Worm (Caenorhabditis elegans) whole organism, L3 larva: ENCODE measurements around the gene F55C9.5.
A peak's percentile ranks its signal among the peaks of the same experiment; 100 is the strongest.
"Not testable (repeated sequence)": the region's sequence is repeated elsewhere in the genome, so short reads cannot be mapped to it uniquely, and the experiment has no call there.

ENCODE experiments used
- R02D3.7 ChIP-seq: fragments of 150-350 bp; optimal IDR thresholded peaks from 2 replicates; lab custom pipeline; 2014; ENCODE audit warnings: missing biosample characterization, missing genetic modification characterization
- ZK546.5 ChIP-seq: sonication (generic microtip); optimal IDR thresholded peaks from 2 replicates; lab custom pipeline; 2017; ENCODE audit warnings: missing biosample characterization, missing genetic modification characterization
- aly-2 ChIP-seq: fragments of 150-350 bp; optimal IDR thresholded peaks from 2 replicates; lab custom pipeline; 2014; ENCODE audit warnings: missing biosample characterization, missing genetic modification characterization
- ceh-28 ChIP-seq: fragments of 150-350 bp; optimal IDR thresholded peaks from 2 replicates; lab custom pipeline; 2014; ENCODE audit warnings: missing biosample characterization, missing genetic modification reagents, missing genetic modification characterization
- ceh-9 ChIP-seq: sonication (generic microtip); optimal IDR thresholded peaks from 2 replicates; lab custom pipeline; 2018; ENCODE audit warnings: missing biosample characterization, missing genetic modification characterization
- egl-27 ChIP-seq: sonication (generic microtip); optimal IDR thresholded peaks from 4 replicates; lab custom pipeline; 2017; ENCODE audit warnings: missing biosample characterization, missing genetic modification reagents, missing genetic modification characterization
- egl-5 ChIP-seq: fragments of 150-350 bp; optimal IDR thresholded peaks from 2 replicates; lab custom pipeline; 2017; ENCODE audit warnings: missing biosample characterization, missing genetic modification reagents, missing genetic modification characterization, inconsistent platforms
- elt-1 ChIP-seq: fragments of 150-350 bp; optimal IDR thresholded peaks from 2 replicates; lab custom pipeline; 2014; ENCODE audit warnings: missing biosample characterization, missing genetic modification characterization
- elt-2 ChIP-seq: sonication (generic microtip); optimal IDR thresholded peaks from 2 replicates; lab custom pipeline; 2016; ENCODE audit warnings: missing genetic modification reagents, mild to moderate bottlenecking, missing genetic modification characterization, missing compliant biosample characterization
- eor-1 ChIP-seq, 2 experiments: fragments of 150-350 bp; optimal IDR thresholded peaks; 2 replicates each; lab custom pipeline; 2014 to 2018; ENCODE audit warnings: missing biosample characterization in 2 of 2, missing genetic modification characterization in 2 of 2
- fkh-10 ChIP-seq: sonication (generic microtip); optimal IDR thresholded peaks from 2 replicates; lab custom pipeline; 2017; ENCODE audit warnings: missing biosample characterization, missing genetic modification reagents, missing genetic modification characterization
- fkh-2 ChIP-seq: fragments of 150-350 bp; optimal IDR thresholded peaks from 2 replicates; lab custom pipeline; 2014; ENCODE audit warnings: missing biosample characterization, missing genetic modification reagents, missing genetic modification characterization
- hmg-11 ChIP-seq: sonication (generic microtip); optimal IDR thresholded peaks from 2 replicates; lab custom pipeline; 2016; ENCODE audit warnings: missing genetic modification characterization, missing compliant biosample characterization
- jun-1 ChIP-seq: fragments of 150-350 bp; optimal IDR thresholded peaks from 2 replicates; lab custom pipeline; 2014; ENCODE audit warnings: missing biosample characterization, missing genetic modification reagents, missing genetic modification characterization
- lin-15B ChIP-seq: fragments of 150-350 bp; optimal IDR thresholded peaks from 2 replicates; lab custom pipeline; 2014; ENCODE audit warnings: missing biosample characterization, missing genetic modification characterization
- lin-39 ChIP-seq: fragments of 150-350 bp; optimal IDR thresholded peaks from 2 replicates; lab custom pipeline; 2018; ENCODE audit warnings: missing biosample characterization, missing genetic modification reagents, missing genetic modification characterization
- mml-1 ChIP-seq: fragments of 150-350 bp; sonication (generic microtip); optimal IDR thresholded peaks from 3 replicates; lab custom pipeline; 2014; ENCODE audit warnings: missing biosample characterization, missing genetic modification characterization
- nfya-1 ChIP-seq: sonication (generic microtip); optimal IDR thresholded peaks from 2 replicates; lab custom pipeline; 2017; ENCODE audit warnings: missing genetic modification characterization, mild to moderate bottlenecking, missing compliant biosample characterization, antibody characterized with exemption, moderate library complexity; ENCODE audit not compliant: insufficient read depth
- nhr-12 ChIP-seq: fragments of 150-350 bp; optimal IDR thresholded peaks from 2 replicates; lab custom pipeline; 2014; ENCODE audit warnings: missing biosample characterization, missing genetic modification characterization
- nhr-25 ChIP-seq: sonication (generic microtip); optimal IDR thresholded peaks from 2 replicates; lab custom pipeline; 2017; ENCODE audit warnings: missing biosample characterization, missing genetic modification characterization
- nhr-28 ChIP-seq: fragments of 150-350 bp; optimal IDR thresholded peaks from 2 replicates; lab custom pipeline; 2014; ENCODE audit warnings: missing biosample characterization, missing genetic modification characterization
- nhr-43 ChIP-seq: sonication (generic microtip); optimal IDR thresholded peaks from 2 replicates; lab custom pipeline; 2016; ENCODE audit warnings: mild to moderate bottlenecking, missing genetic modification characterization, missing compliant biosample characterization; ENCODE audit not compliant: poor library complexity, severe bottlenecking
- nhr-67 ChIP-seq: fragments of 150-350 bp; optimal IDR thresholded peaks from 2 replicates; lab custom pipeline; 2014; ENCODE audit warnings: missing biosample characterization, missing genetic modification characterization
- nhr-76 ChIP-seq: fragments of 150-350 bp; sonication (generic microtip); optimal IDR thresholded peaks from 5 replicates; lab custom pipeline; 2014; ENCODE audit warnings: missing biosample characterization, missing genetic modification characterization
- nhr-77 ChIP-seq: fragments of 150-350 bp; optimal IDR thresholded peaks from 2 replicates; lab custom pipeline; 2014; ENCODE audit warnings: missing biosample characterization, missing genetic modification characterization
- pha-4 ChIP-seq: fragments of 150-350 bp; optimal IDR thresholded peaks from 2 replicates; lab custom pipeline; 2014; ENCODE audit warnings: missing biosample characterization, missing genetic modification reagents, missing genetic modification characterization
- pqm-1 ChIP-seq: fragments of 150-350 bp; optimal IDR thresholded peaks from 2 replicates; lab custom pipeline; 2017; ENCODE audit warnings: missing biosample characterization, missing genetic modification characterization, inconsistent platforms
- sea-2 ChIP-seq: fragments of 150-350 bp; sonication (generic microtip); optimal IDR thresholded peaks from 4 replicates; lab custom pipeline; 2014; ENCODE audit warnings: missing biosample characterization, missing genetic modification reagents, missing genetic modification characterization
- snpc-4 ChIP-seq: fragments of 150-350 bp; optimal IDR thresholded peaks from 2 replicates; lab custom pipeline; 2014; ENCODE audit warnings: missing biosample characterization, missing genetic modification characterization
- tbx-2 ChIP-seq: sonication (generic microtip); optimal IDR thresholded peaks from 2 replicates; lab custom pipeline; 2016; ENCODE audit warnings: mild to moderate bottlenecking, missing genetic modification characterization, missing compliant biosample characterization
- unc-62 ChIP-seq: fragments of 150-350 bp; sonication (generic microtip); optimal IDR thresholded peaks from 4 replicates; lab custom pipeline; 2014; ENCODE audit warnings: missing biosample characterization, missing genetic modification reagents, missing genetic modification characterization
- ztf-11 ChIP-seq: fragments of 150-350 bp; optimal IDR thresholded peaks from 2 replicates; lab custom pipeline; 2014; ENCODE audit warnings: missing biosample characterization, missing genetic modification characterization

The F55C9.5 gene

DNA sequence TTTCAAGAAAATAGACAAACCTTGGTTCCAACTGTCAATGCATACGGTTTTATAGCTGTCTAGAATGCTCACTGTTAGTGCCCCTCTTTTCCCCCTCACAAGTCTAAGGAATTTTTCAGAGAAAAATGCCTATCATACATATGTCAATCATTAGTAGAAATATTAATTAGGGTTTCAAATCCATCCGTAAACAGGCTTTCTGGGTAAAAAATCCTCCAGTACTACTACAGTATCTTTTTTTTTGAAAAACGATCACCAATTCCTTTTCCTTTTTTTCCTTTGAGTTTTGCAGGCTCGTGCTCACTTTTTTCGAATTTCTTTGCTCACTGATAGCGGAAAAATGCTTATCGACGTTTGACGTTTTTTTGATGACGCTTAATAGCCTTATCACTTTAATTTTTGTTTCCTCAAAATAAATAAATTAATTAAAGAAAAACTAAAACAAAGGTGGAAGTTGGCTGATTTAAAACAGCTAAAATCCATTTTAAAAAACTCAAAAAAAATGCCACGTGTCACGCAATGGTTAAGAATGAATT lies 26.6 kb upstream of the F55C9.5 start, which contains the start of gene C43D7.7:
C43D7.7 (minus strand) TSS at position 51 of the 536 bp plus-strand sequence.
- TF ChIP-seq elt-2 (tag; lab: Kevin White, UChicago) (peak; percentile 58), nhr-43 (tag; lab: Kevin White, UChicago) (no peak)
- TF ChIP-seq, all 47 proteins: peak for 1

DNA sequence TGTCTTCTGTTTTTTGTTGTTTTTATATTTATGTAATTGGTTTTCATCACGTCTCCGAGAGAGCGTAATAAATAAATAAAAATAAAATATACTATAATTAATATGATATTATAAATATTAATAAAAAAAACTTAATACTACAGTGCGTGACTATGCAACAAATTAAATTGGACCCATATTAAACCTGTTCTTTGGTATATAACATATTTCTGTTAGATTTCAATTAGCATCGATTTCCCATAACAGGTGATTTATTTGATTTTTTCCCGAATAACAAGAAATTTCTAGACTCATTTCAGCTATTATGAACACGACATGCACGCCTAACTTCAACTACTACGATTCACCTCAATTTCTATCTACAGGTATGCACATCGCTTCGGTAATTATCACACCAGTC lies 24.1 kb upstream of the F55C9.5 start, which contains the start of gene srh-208:
srh-208 (plus strand) TSS at position 301 of the 400 bp plus-strand sequence.
- not testable (repeated sequence) for TF ChIP-seq aly-2 (tag; lab: Kevin White, UChicago); fkh-10 (GFP tag; lab: Kevin White, UChicago); tbx-2 (tag; lab: Kevin White, UChicago)

- TF ChIP-seq mml-1 (tag; lab: Kevin White, UChicago) (no peak), pqm-1 (no peak), ZK546.5 (tag; lab: Kevin White, UChicago) (no peak), egl-27 (tag; lab: Kevin White, UChicago) (no peak)
Measured at ce11 chrV:19312975-19313374, 20.1 kb upstream of the F55C9.5 start, which contains the start of gene fbxb-64. Gene fbxb-64, plus strand, starts transcription at chrV:19313275.

- TF ChIP-seq pqm-1 (no peak), mml-1 (tag; lab: Kevin White, UChicago) (no peak), R02D3.7 (tag; lab: Kevin White, UChicago) (no peak), egl-5 (tag; lab: Kevin White, UChicago) (no peak), nfya-1 (no peak), snpc-4 (tag; lab: Kevin White, UChicago) (no peak), eor-1 (tag; optimal IDR thresholded peaks at IDR 0.05; lab: Kevin White, UChicago) (no peak), ZK546.5 (tag; lab: Kevin White, UChicago) (no peak), nhr-77 (tag; lab: Kevin White, UChicago) (no peak), sea-2 (GFP tag; lab: Kevin White, UChicago) (no peak), tbx-2 (tag; lab: Kevin White, UChicago) (no peak), egl-27 (tag; lab: Kevin White, UChicago) (no peak), lin-15B (tag; lab: Kevin White, UChicago) (no peak), nhr-28 (tag; lab: Kevin White, UChicago) (no peak), nhr-67 (no peak)
Measured at ce11 chrV:19311391-19311790, 18.5 kb upstream of the F55C9.5 start, which contains the start of gene C43D7.8. Gene C43D7.8, minus strand, starts transcription at chrV:19311491.

DNA sequence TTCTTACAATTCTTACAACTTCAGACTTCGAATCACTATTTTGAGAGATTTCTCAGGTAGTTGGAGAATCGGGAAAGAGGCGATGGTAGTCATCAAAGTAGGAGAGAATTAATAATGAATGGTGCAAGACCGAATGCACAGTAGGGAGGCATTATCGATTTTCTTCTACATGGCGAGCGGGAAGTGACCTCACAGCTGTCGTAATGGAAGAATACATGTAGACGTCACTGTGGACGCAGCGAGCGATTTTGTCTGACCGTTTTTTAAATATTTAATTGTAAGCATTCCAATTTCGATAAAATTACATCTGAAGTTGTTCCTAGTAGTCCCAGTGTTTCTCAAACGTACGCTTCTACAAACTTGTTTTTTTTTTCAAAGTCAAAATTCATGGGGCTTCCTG lies 16.7 kb upstream of the F55C9.5 start, which contains the start of gene F55C9.11:
F55C9.11 (minus strand) TSS at position 101 of the 400 bp plus-strand sequence.
- TF ChIP-seq pqm-1 (no peak), ceh-28 (tag; lab: Kevin White, UChicago) (no peak), nhr-12 (tag; lab: Kevin White, UChicago) (no peak), lin-15B (tag; lab: Kevin White, UChicago) (no peak), mml-1 (tag; lab: Kevin White, UChicago) (no peak), aly-2 (tag; lab: Kevin White, UChicago) (no peak), egl-27 (tag; lab: Kevin White, UChicago) (no peak), nhr-25 (no peak), nhr-67 (no peak), pha-4 (tag; lab: Kevin White, UChicago) (no peak), snpc-4 (tag; lab: Kevin White, UChicago) (no peak)

DNA sequence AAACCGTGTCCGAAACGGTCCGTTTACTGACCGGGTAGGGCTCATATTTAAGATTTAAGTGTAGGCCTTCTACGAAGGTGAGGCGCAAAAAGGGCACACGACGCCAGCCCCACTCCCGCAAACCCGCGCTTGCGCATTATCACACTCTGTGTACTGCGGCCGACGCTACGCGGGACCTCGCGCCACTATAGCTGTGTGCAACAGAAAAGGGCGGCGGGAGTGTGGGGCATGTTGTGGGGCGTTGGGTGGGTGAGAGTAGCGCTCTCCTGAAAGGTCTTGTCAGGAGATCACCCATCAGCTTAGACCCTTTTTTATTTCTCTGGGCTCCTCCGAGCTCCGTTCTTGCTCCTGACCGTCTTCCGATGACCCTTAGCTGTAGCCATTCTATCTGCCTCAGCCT lies 15.2 kb upstream of the F55C9.5 start:
- TF ChIP-seq ztf-11 (no peak), egl-5 (tag; lab: Kevin White, UChicago) (no peak), elt-1 (no peak), ceh-9 (tag; lab: Kevin White, UChicago) (no peak), jun-1 (tag; lab: Kevin White, UChicago) (no peak), nhr-76 (no peak), lin-39 (tag; lab: Kevin White, UChicago) (no peak), hmg-11 (tag; lab: Kevin White, UChicago) (no peak), mml-1 (tag; lab: Kevin White, UChicago) (no peak), unc-62 (GFP tag; lab: Kevin White, UChicago) (no peak), egl-27 (tag; lab: Kevin White, UChicago) (no peak), R02D3.7 (tag; lab: Kevin White, UChicago) (no peak), fkh-2 (tag; lab: Kevin White, UChicago) (no peak)
